Worm (Caenorhabditis elegans) whole organism, L4 larva: ENCODE measurements around the gene gnrr-4.

Source experiments
- F44E2.7 ChIP-seq: fragments of 200-800 bp; sonication (Bioruptor generic); IDR thresholded peaks from 2 replicates; pipeline ENCODE4 v2.1.2; 2022; ENCODE audit warnings: missing genetic modification characterization, missing compliant biosample characterization
- ces-1 ChIP-seq: fragments of 150-350 bp; sonication (generic microtip); optimal IDR thresholded peaks from 4 replicates; lab custom pipeline; 2014; ENCODE audit warnings: missing biosample characterization, missing genetic modification reagents, missing genetic modification characterization
- dmd-6 ChIP-seq: fragments of 200-800 bp; sonication (Bioruptor generic); IDR thresholded peaks from 2 replicates; pipeline ENCODE4 v1.3.6; 2022; ENCODE audit warnings: missing genetic modification reagents, missing genetic modification characterization, missing compliant biosample characterization
- lin-13 ChIP-seq: fragments of 150-350 bp; optimal IDR thresholded peaks from 2 replicates; lab custom pipeline; 2014; ENCODE audit warnings: missing biosample characterization, missing genetic modification reagents, missing genetic modification characterization
- lin-15B ChIP-seq: fragments of 150-350 bp; sonication (generic microtip); optimal IDR thresholded peaks from 3 replicates; lab custom pipeline; 2014; ENCODE audit warnings: missing biosample characterization, missing genetic modification characterization
- mep-1 ChIP-seq: fragments of 150-350 bp; sonication (generic microtip); optimal IDR thresholded peaks from 3 replicates; lab custom pipeline; 2014; ENCODE audit warnings: missing biosample characterization, missing genetic modification characterization
- mes-2 ChIP-seq: sonication (generic microtip); optimal IDR thresholded peaks from 2 replicates; lab custom pipeline; 2016; ENCODE audit warnings: missing genotype, mild to moderate bottlenecking, missing genetic modification characterization, missing compliant biosample characterization; ENCODE audit not compliant: poor library complexity, severe bottlenecking
- nhr-11 ChIP-seq: fragments of 150-350 bp; optimal IDR thresholded peaks from 2 replicates; lab custom pipeline; 2014; ENCODE audit warnings: missing biosample characterization, missing genetic modification characterization
- nhr-237 ChIP-seq: sonication (generic microtip); optimal IDR thresholded peaks from 2 replicates; lab custom pipeline; 2017; ENCODE audit warnings: missing biosample characterization, missing genetic modification characterization
- nhr-6 ChIP-seq: fragments of 150-350 bp; optimal IDR thresholded peaks from 2 replicates; lab custom pipeline; 2014; ENCODE audit warnings: missing biosample characterization, missing genetic modification characterization
- snpc-4 ChIP-seq: fragments of 150-350 bp; optimal IDR thresholded peaks from 2 replicates; lab custom pipeline; 2014; ENCODE audit warnings: missing biosample characterization, missing genetic modification characterization
- unc-62 ChIP-seq, 3 experiments: fragments of 150-350 bp in 1 of 3; sonication (generic microtip); optimal IDR thresholded peaks in 2 of 3; peaks in 1 of 3; 1 replicate in 1 of 3; 2 replicates in 2 of 3; lab custom pipeline; 2014 to 2017; ENCODE audit warnings: missing biosample characterization in 3 of 3, missing genetic modification characterization in 3 of 3, missing genetic modification reagents in 3 of 3, missing genotype in 1 of 3

DNA sequence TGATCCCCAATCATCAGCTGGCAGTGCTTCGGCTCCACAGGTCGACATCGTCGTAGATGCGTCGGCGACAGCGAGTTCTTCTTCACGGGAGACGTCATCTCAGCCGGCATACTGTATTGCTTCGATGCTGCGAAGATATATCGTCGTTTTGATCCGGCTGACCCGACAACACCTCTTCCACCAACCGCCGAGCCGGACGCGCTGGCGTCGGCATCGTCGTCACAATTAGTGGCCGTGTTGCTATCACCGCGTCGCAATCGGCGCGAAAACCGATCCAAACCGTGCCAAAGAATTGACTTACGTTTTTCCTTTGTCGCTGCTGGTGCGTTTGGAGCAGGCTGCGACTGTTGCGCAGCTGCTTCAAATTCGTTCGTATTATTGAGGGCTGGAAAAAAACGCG is 16.9 kb downstream of the gnrr-4 start:
- TF ChIP-seq F44E2.7 (no peak), nhr-11 (tag; lab: Kevin White, UChicago) (no peak), snpc-4 (tag; lab: Kevin White, UChicago) (no peak), dmd-6 (GFP tag; lab: Robert Waterston, UW) (no peak), lin-13 (GFP tag; lab: Kevin White, UChicago) (no peak), ces-1 (GFP tag; lab: Kevin White, UChicago) (no peak), nhr-6 (tag; lab: Kevin White, UChicago) (no peak), nhr-237 (tag; lab: Kevin White, UChicago) (no peak), unc-62 (GFP tag; optimal IDR thresholded peaks at IDR 0.05 in 1 of 2; lab: Kevin White, UChicago) (no peak), unc-62 (tag; optimal IDR thresholded peaks at IDR 0.05; lab: Kevin White, UChicago) (no peak), mep-1 (no peak), mes-2 (no peak), lin-15B (no peak)
